Worm (Caenorhabditis elegans): ENCODE data around the gene C23G10.2.

ce11 chrIII:6202440-6202839, 5.4 kb upstream of the C23G10.2 start:
- TF ChIP-seq nhr-11 (tag; optimal IDR thresholded peaks at IDR 0.05), result no peak
- no peak for TF ChIP-seq pros-1 (tag; optimal IDR thresholded peaks at IDR 0.05)
- no peak for TF ChIP-seq fkh-10 (GFP tag; optimal IDR thresholded peaks at IDR 0.05)
- TF ChIP-seq ceh-24 (tag; optimal IDR thresholded peaks at IDR 0.05), result no peak
- no peak for TF ChIP-seq ceh-6 (GFP tag; optimal IDR thresholded peaks at IDR 0.05)
- no peak for TF ChIP-seq gmeb-2 (tag; optimal IDR thresholded peaks at IDR 0.05)
- no peak for TF ChIP-seq ceh-45 (GFP tag; IDR thresholded peaks at IDR 0.05)
- no peak for TF ChIP-seq sox-4 (tag; optimal IDR thresholded peaks at IDR 0.05)
- TF ChIP-seq K09A11.1 (tag; optimal IDR thresholded peaks at IDR 0.05; ENCODE audit: insufficient read depth), result no peak
- no peak for TF ChIP-seq pha-4 (tag; optimal IDR thresholded peaks at IDR 0.05)
- TF ChIP-seq pqm-1 (tag; optimal IDR thresholded peaks at IDR 0.05), result no peak
- TF ChIP-seq dmd-4 (tag; optimal IDR thresholded peaks at IDR 0.05; ENCODE audit: borderline replicate concordance), result no peak
- no peak for TF ChIP-seq C38D4.7 (GFP tag; optimal IDR thresholded peaks at IDR 0.05)

Measured in whole organism, late embryonic.